Worm (Caenorhabditis elegans) whole organism, L4 larva: ENCODE measurements around the gene C37E2.2.
A peak's percentile ranks its signal among the peaks of the same experiment; 100 is the strongest.

Source experiments
- F37D6.2 ChIP-seq: sonication (generic microtip); optimal IDR thresholded peaks from 2 replicates; lab custom pipeline; 2016; ENCODE audit warnings: mild to moderate bottlenecking, missing genetic modification characterization, missing compliant biosample characterization
- F44E2.7 ChIP-seq: fragments of 200-800 bp; sonication (Bioruptor generic); IDR thresholded peaks from 2 replicates; pipeline ENCODE4 v2.1.2; 2022; ENCODE audit warnings: missing genetic modification characterization, missing compliant biosample characterization
- R02D3.7 ChIP-seq: fragments of 150-350 bp; sonication (generic microtip); optimal IDR thresholded peaks from 3 replicates; lab custom pipeline; 2014; ENCODE audit warnings: missing biosample characterization, missing genetic modification characterization
- T26A8.4 ChIP-seq: fragments of 200-800 bp; sonication (Bioruptor generic); IDR thresholded peaks from 2 replicates; pipeline ENCODE4 v1.3.6; 2022; ENCODE audit warnings: missing genetic modification characterization, missing compliant biosample characterization
- Y5F2A.4 ChIP-seq: fragments of 200-800 bp; sonication (Bioruptor generic); optimal IDR thresholded peaks from 2 replicates; lab custom pipeline; 2018; ENCODE audit warnings: mild to moderate bottlenecking, missing genetic modification characterization, missing compliant biosample characterization
- Y75B8A.6 ChIP-seq: fragments of 200-800 bp; sonication (Bioruptor generic); IDR thresholded peaks from 2 replicates; pipeline ENCODE4 v1.3.6; 2022; ENCODE audit warnings: missing genetic modification reagents, missing genetic modification characterization, missing compliant biosample characterization
- ceh-20 ChIP-seq: fragments of 200-800 bp; sonication (Bioruptor generic); IDR thresholded peaks from 2 replicates; pipeline ENCODE4 v1.3.6; 2022; ENCODE audit warnings: missing genetic modification reagents, missing genetic modification characterization, missing compliant biosample characterization
- ceh-28 ChIP-seq: fragments of 150-350 bp; optimal IDR thresholded peaks from 2 replicates; lab custom pipeline; 2014; ENCODE audit warnings: missing biosample characterization, missing genetic modification reagents, missing genetic modification characterization
- ceh-44 ChIP-seq: fragments of 200-800 bp; sonication (Bioruptor generic); IDR thresholded peaks from 2 replicates; pipeline ENCODE4 v1.3.6; 2022; ENCODE audit warnings: missing genetic modification reagents, missing genetic modification characterization, missing compliant biosample characterization
- ceh-62 ChIP-seq: sonication (generic microtip); optimal IDR thresholded peaks from 2 replicates; lab custom pipeline; 2017; ENCODE audit warnings: missing biosample characterization, missing genetic modification characterization
- ctbp-1 ChIP-seq: fragments of 200-800 bp; sonication (Bioruptor generic); IDR thresholded peaks from 2 replicates; pipeline ENCODE4 v1.3.6; 2022; ENCODE audit warnings: missing genetic modification reagents, missing genetic modification characterization, missing compliant biosample characterization
- daf-16 ChIP-seq, 3 experiments: sonication (generic microtip); optimal IDR thresholded peaks; 2 replicates each; lab custom pipeline; 2016 to 2017; ENCODE audit warnings: missing genetic modification characterization in 3 of 3, missing genetic modification reagents in 3 of 3, mild to moderate bottlenecking in 2 of 3, missing compliant biosample characterization in 2 of 3, missing biosample characterization in 1 of 3, moderate library complexity in 1 of 3
- daf-8 ChIP-seq: fragments of 200-800 bp; sonication (Bioruptor generic); IDR thresholded peaks from 2 replicates; pipeline ENCODE4 v1.3.6; 2022; ENCODE audit warnings: missing genetic modification characterization, missing compliant biosample characterization
- dmd-6 ChIP-seq: fragments of 200-800 bp; sonication (Bioruptor generic); IDR thresholded peaks from 2 replicates; pipeline ENCODE4 v1.3.6; 2022; ENCODE audit warnings: missing genetic modification reagents, missing genetic modification characterization, missing compliant biosample characterization
- dmd-8 ChIP-seq: fragments of 200-800 bp; sonication (Bioruptor generic); IDR thresholded peaks from 2 replicates; pipeline ENCODE4 v1.3.6; 2022; ENCODE audit warnings: missing genetic modification characterization, missing compliant biosample characterization
- dmd-9 ChIP-seq: fragments of 200-800 bp; sonication (Bioruptor generic); IDR thresholded peaks from 2 replicates; pipeline ENCODE4 v1.3.6; 2022; ENCODE audit warnings: missing genetic modification reagents, missing genetic modification characterization, missing compliant biosample characterization
- dpl-1 ChIP-seq: fragments of 150-350 bp; optimal IDR thresholded peaks from 2 replicates; lab custom pipeline; 2014; ENCODE audit warnings: missing biosample characterization, missing genetic modification reagents, missing genetic modification characterization
- egl-27 ChIP-seq: sonication (generic microtip); optimal IDR thresholded peaks from 3 replicates; lab custom pipeline; 2017; ENCODE audit warnings: missing biosample characterization, missing genetic modification reagents, missing genetic modification characterization
- hlh-30 ChIP-seq: sonication (generic microtip); optimal IDR thresholded peaks from 2 replicates; lab custom pipeline; 2017; ENCODE audit warnings: antibody characterized with exemption, mild to moderate bottlenecking, missing genetic modification characterization, missing compliant biosample characterization; ENCODE audit not compliant: insufficient read depth
- hmg-1.1 ChIP-seq: fragments of 200-800 bp; sonication (Bioruptor generic); IDR thresholded peaks from 2 replicates; pipeline ENCODE4 v1.3.6; 2022; ENCODE audit warnings: missing genetic modification reagents, missing genetic modification characterization, missing compliant biosample characterization
- jun-1 ChIP-seq: fragments of 150-350 bp; optimal IDR thresholded peaks from 2 replicates; lab custom pipeline; 2014; ENCODE audit warnings: missing biosample characterization, missing genetic modification reagents, missing genetic modification characterization
- lin-39 ChIP-seq: fragments of 150-350 bp; optimal IDR thresholded peaks from 2 replicates; lab custom pipeline; 2014; ENCODE audit warnings: missing biosample characterization, missing genetic modification reagents, missing genetic modification characterization
- lir-3 ChIP-seq: sonication (generic microtip); optimal IDR thresholded peaks from 2 replicates; lab custom pipeline; 2016; ENCODE audit warnings: mild to moderate bottlenecking, missing genetic modification characterization, missing compliant biosample characterization
- madf-5 ChIP-seq, 2 experiments: fragments of 200-800 bp; sonication (Bioruptor generic); IDR thresholded peaks; 2 replicates each; pipeline ENCODE4 v1.3.6; 2022; ENCODE audit warnings: missing compliant biosample characterization in 2 of 2, missing genetic modification characterization in 2 of 2
- madf-9 ChIP-seq: fragments of 200-800 bp; sonication (Bioruptor generic); conservative IDR thresholded peaks from 2 replicates; pipeline ENCODE4 v1.3.6; 2022; ENCODE audit warnings: missing genetic modification reagents, missing genetic modification characterization, missing compliant biosample characterization
- mep-1 ChIP-seq: fragments of 150-350 bp; sonication (generic microtip); optimal IDR thresholded peaks from 3 replicates; lab custom pipeline; 2014; ENCODE audit warnings: missing biosample characterization, missing genetic modification characterization
- mxl-2 ChIP-seq: fragments of 200-800 bp; sonication (Bioruptor generic); conservative IDR thresholded peaks from 2 replicates; pipeline ENCODE4 v1.3.6; 2022; ENCODE audit warnings: missing genetic modification reagents, missing genetic modification characterization, missing compliant biosample characterization
- nhr-10 ChIP-seq: fragments of 150-350 bp; optimal IDR thresholded peaks from 2 replicates; lab custom pipeline; 2014; ENCODE audit warnings: missing biosample characterization, missing genetic modification characterization
- nhr-102 ChIP-seq: sonication (generic microtip); optimal IDR thresholded peaks from 2 replicates; lab custom pipeline; 2016; ENCODE audit warnings: mild to moderate bottlenecking, missing genetic modification characterization, moderate library complexity, missing compliant biosample characterization
- nhr-28 ChIP-seq: fragments of 150-350 bp; optimal IDR thresholded peaks from 2 replicates; lab custom pipeline; 2014; ENCODE audit warnings: missing biosample characterization, missing genetic modification characterization
- nhr-48 ChIP-seq: sonication (generic microtip); optimal IDR thresholded peaks from 2 replicates; lab custom pipeline; 2016; ENCODE audit warnings: mild to moderate bottlenecking, missing genetic modification characterization, missing compliant biosample characterization
- nhr-6 ChIP-seq: fragments of 150-350 bp; optimal IDR thresholded peaks from 2 replicates; lab custom pipeline; 2014; ENCODE audit warnings: missing biosample characterization, missing genetic modification characterization
- nhr-76 ChIP-seq: fragments of 150-350 bp; optimal IDR thresholded peaks from 2 replicates; lab custom pipeline; 2014; ENCODE audit warnings: missing biosample characterization, missing genetic modification characterization
- nhr-77 ChIP-seq: fragments of 150-350 bp; optimal IDR thresholded peaks from 2 replicates; lab custom pipeline; 2014; ENCODE audit warnings: missing biosample characterization, missing genetic modification characterization
- php-3 ChIP-seq: fragments of 200-800 bp; sonication (Bioruptor generic); IDR thresholded peaks from 2 replicates; pipeline ENCODE4 v1.3.6; 2022; ENCODE audit warnings: missing genetic modification reagents, missing genetic modification characterization, missing compliant biosample characterization
- saeg-2 ChIP-seq: fragments of 200-800 bp; sonication (Bioruptor generic); IDR thresholded peaks from 2 replicates; pipeline ENCODE4 v1.3.6; 2022; ENCODE audit warnings: missing genetic modification reagents, missing genetic modification characterization, missing compliant biosample characterization
- set-16 ChIP-seq: fragments of 200-800 bp; sonication (Bioruptor generic); IDR thresholded peaks from 2 replicates; pipeline ENCODE4 v1.3.6; 2022; ENCODE audit warnings: missing genetic modification reagents, missing genetic modification characterization, missing compliant biosample characterization
- unc-62 ChIP-seq, 3 experiments: fragments of 150-350 bp in 1 of 3; sonication (generic microtip); optimal IDR thresholded peaks in 2 of 3; peaks in 1 of 3; 1 replicate in 1 of 3; 2 replicates in 2 of 3; lab custom pipeline; 2014 to 2017; ENCODE audit warnings: missing biosample characterization in 3 of 3, missing genetic modification characterization in 3 of 3, missing genetic modification reagents in 3 of 3, missing genotype in 1 of 3
- vab-7 ChIP-seq: fragments of 200-800 bp; sonication (Bioruptor generic); IDR thresholded peaks from 2 replicates; pipeline ENCODE4 v1.3.6; 2022; ENCODE audit warnings: missing genetic modification reagents, missing genetic modification characterization, missing compliant biosample characterization

C37E2.2 gene

ce11 chrX:14146740-14147140 is 29.1 kb upstream of the C37E2.2 start (continued):
- TF ChIP-seq saeg-2: no peak
- TF ChIP-seq set-16 (GFP tag; lab: Robert Waterston, UW): peak; percentile 27; the same call in 1 of the 2 replicates

- TF ChIP-seq daf-8 (no peak), set-16 (GFP tag; lab: Robert Waterston, UW) (no peak), nhr-76 (no peak), daf-16 (GFP tag; optimal IDR thresholded peaks at IDR 0.05; lab: Kevin White, UChicago) (no peak), daf-16 (tag; optimal IDR thresholded peaks at IDR 0.05; lab: Kevin White, UChicago) (no peak), madf-5 (GFP tag; IDR thresholded peaks at IDR 0.05; lab: Robert Waterston, UW) (no peak), madf-9 (GFP tag; lab: Robert Waterston, UW) (no peak), mep-1 (tag; lab: Kevin White, UChicago) (no peak), nhr-10 (tag; lab: Kevin White, UChicago) (no peak), jun-1 (tag; lab: Kevin White, UChicago) (no peak)
Observed at ce11 chrX:14147400-14147799, 28.4 kb upstream of the C37E2.2 start, which contains the start of gene akt-2. Gene akt-2, plus strand, starts transcription at chrX:14147700.

ce11 chrX:14152644-14153043 is 23.2 kb upstream of the C37E2.2 start:
- peak in 1 of 2 experiments; percentile 90 for TF ChIP-seq unc-62 (GFP tag; optimal IDR thresholded peaks at IDR 0.05 in 1 of 2; lab: Kevin White, UChicago)
- TF ChIP-seq unc-62 (tag; optimal IDR thresholded peaks at IDR 0.05; lab: Kevin White, UChicago): no peak
- no peak for TF ChIP-seq T26A8.4 (GFP tag; lab: Robert Waterston, UW)
- TF ChIP-seq, all 104 proteins: peak for 1

- TF ChIP-seq ceh-20 (GFP tag; lab: Robert Waterston, UW) (no peak), mxl-2 (GFP tag; lab: Robert Waterston, UW) (no peak), ceh-62 (tag; lab: Kevin White, UChicago) (no peak), set-16 (GFP tag; lab: Robert Waterston, UW) (no peak), F37D6.2 (tag; lab: Kevin White, UChicago) (no peak), T26A8.4 (GFP tag; lab: Robert Waterston, UW) (no peak), ceh-28 (tag; lab: Kevin White, UChicago) (no peak)
Observed at ce11 chrX:14156913-14157312, 18.9 kb upstream of the C37E2.2 start, which contains the start of gene ceh-90. Gene ceh-90, minus strand, starts transcription at chrX:14157013.

ce11 chrX:14161684-14162347 is 14.0 kb upstream of the C37E2.2 start, which contains the start of gene lgc-25:
Gene lgc-25, minus strand, starts transcription at chrX:14161734.
- no peak for TF ChIP-seq dpl-1 (GFP tag; lab: Kevin White, UChicago)
- TF ChIP-seq F44E2.7 (GFP tag; lab: Robert Waterston, UW): no peak
- no peak for TF ChIP-seq jun-1 (tag; lab: Kevin White, UChicago)
- 0 out of 2 replicates have a peak, but pooled peaks have one; percentile 44 for TF ChIP-seq dmd-9 (GFP tag; lab: Robert Waterston, UW)
- TF ChIP-seq Y5F2A.4 (GFP tag; lab: Kevin White, UChicago): no peak
- TF ChIP-seq egl-27 (tag; lab: Kevin White, UChicago): no peak
- TF ChIP-seq nhr-6 (tag; lab: Kevin White, UChicago): no peak
- 0 out of 2 replicates have a peak, but pooled peaks have one; percentile 47 for TF ChIP-seq dmd-8 (GFP tag; lab: Robert Waterston, UW)
- no peak for TF ChIP-seq unc-62 (GFP tag; optimal IDR thresholded peaks at IDR 0.05 in 1 of 2; lab: Kevin White, UChicago)
- TF ChIP-seq unc-62 (tag; optimal IDR thresholded peaks at IDR 0.05; lab: Kevin White, UChicago): no peak
- peak; percentile 28; the same call in 1 of the 2 replicates for TF ChIP-seq hmg-1.1 (GFP tag; lab: Robert Waterston, UW)
- peak; percentile 67 for TF ChIP-seq dmd-6
- no peak for TF ChIP-seq set-16 (GFP tag; lab: Robert Waterston, UW)
- peak; percentile 52 for TF ChIP-seq nhr-77 (tag; lab: Kevin White, UChicago)
- peak; percentile 84 for TF ChIP-seq vab-7
- peak; percentile 12 for TF ChIP-seq lir-3 (tag; lab: Kevin White, UChicago)
- TF ChIP-seq hlh-30: peak; percentile 86
- peak; percentile 70 for TF ChIP-seq madf-9 (GFP tag; lab: Robert Waterston, UW)
- TF ChIP-seq R02D3.7: no peak
- TF ChIP-seq lin-39 (tag; lab: Kevin White, UChicago): no peak
- peak; percentile 7 for TF ChIP-seq nhr-28 (tag; lab: Kevin White, UChicago)
- TF ChIP-seq Y75B8A.6 (GFP tag; lab: Robert Waterston, UW): 0 out of 2 replicates have a peak, but pooled peaks have one; percentile 62
- TF ChIP-seq mep-1 (tag; lab: Kevin White, UChicago): no peak
- peak; percentile 62 for TF ChIP-seq nhr-102 (tag; lab: Kevin White, UChicago)
- no peak for TF ChIP-seq ceh-44 (GFP tag; lab: Robert Waterston, UW)
- peak; percentile 55; the same call in 1 of the 2 replicates for TF ChIP-seq php-3 (GFP tag; lab: Robert Waterston, UW)
- peak; percentile 68 for TF ChIP-seq T26A8.4 (GFP tag; lab: Robert Waterston, UW)
- TF ChIP-seq ceh-62 (tag; lab: Kevin White, UChicago): no peak
- TF ChIP-seq ctbp-1 (GFP tag; lab: Robert Waterston, UW): peak; percentile 62
- TF ChIP-seq nhr-48 (tag; lab: Kevin White, UChicago): peak; percentile 66
